Worm (Caenorhabditis elegans) whole organism, L4/young adult: ENCODE results near the gene F15B9.8.

Source experiments
- W03F9.2 ChIP-seq: fragments of 150-350 bp; optimal IDR thresholded peaks from 2 replicates; lab custom pipeline; 2014; ENCODE audit warnings: missing biosample characterization, missing genetic modification characterization
- dao-5 ChIP-seq: sonication (generic microtip); optimal IDR thresholded peaks from 2 replicates; lab custom pipeline; 2016; ENCODE audit warnings: missing genotype, missing genetic modification characterization, moderate library complexity, missing compliant biosample characterization
- him-1 ChIP-seq: sonication (generic microtip); optimal IDR thresholded peaks from 2 replicates; lab custom pipeline; 2016; ENCODE audit warnings: missing genotype, missing genetic modification reagents, missing genetic modification characterization, missing compliant biosample characterization

The F15B9.8 gene

ce11 chrV:13021540-13021939 is 33.2 kb downstream of the F15B9.8 start:
- TF ChIP-seq W03F9.2 (tag; lab: Kevin White, UChicago) (no peak), him-1 (no peak), dao-5 (tag; lab: Kevin White, UChicago) (no peak)

- no peak for TF ChIP-seq him-1
- no peak for TF ChIP-seq dao-5 (tag; lab: Kevin White, UChicago)
- TF ChIP-seq W03F9.2 (tag; lab: Kevin White, UChicago), result no peak
Measured at ce11 chrV:13022265-13022664, 33.9 kb downstream of the F15B9.8 start.

ce11 chrV:13024499-13024898 is 36.1 kb downstream of the F15B9.8 start:
- no peak for TF ChIP-seq W03F9.2 (tag; lab: Kevin White, UChicago)

- no peak for TF ChIP-seq dao-5 (tag; lab: Kevin White, UChicago)
- no peak for TF ChIP-seq him-1
- TF ChIP-seq W03F9.2 (tag; lab: Kevin White, UChicago), result no peak
Measured at ce11 chrV:13025283-13025682, 36.9 kb downstream of the F15B9.8 start.

- TF ChIP-seq him-1, result no peak
Measured at ce11 chrV:13026631-13027299, 38.4 kb downstream of the F15B9.8 start.

- TF ChIP-seq dao-5 (tag; lab: Kevin White, UChicago) (no peak), W03F9.2 (tag; lab: Kevin White, UChicago) (no peak), him-1 (no peak)
Measured at ce11 chrV:13028871-13029270, 40.5 kb downstream of the F15B9.8 start.

ce11 chrV:13033223-13033622 is 44.9 kb downstream of the F15B9.8 start, which contains the start of gene W07G4.1:
Gene W07G4.1, plus strand, starts transcription at chrV:13033523.
- TF ChIP-seq dao-5 (tag; lab: Kevin White, UChicago) (no peak), him-1 (no peak), W03F9.2 (tag; lab: Kevin White, UChicago) (no peak)

ce11 chrV:13034604-13035003 is 46.2 kb downstream of the F15B9.8 start, which contains the start of gene W07G4.7:
Gene W07G4.7, minus strand, starts transcription at chrV:13034704.
- TF ChIP-seq dao-5 (tag; lab: Kevin White, UChicago), result no peak
- no peak for TF ChIP-seq him-1
- no peak for TF ChIP-seq W03F9.2 (tag; lab: Kevin White, UChicago)

- TF ChIP-seq W03F9.2 (tag; lab: Kevin White, UChicago), result no peak
- TF ChIP-seq him-1, result no peak
- TF ChIP-seq dao-5 (tag; lab: Kevin White, UChicago), result no peak
Measured at ce11 chrV:13036466-13036865, 48.1 kb downstream of the F15B9.8 start, which contains the start of gene W07G4.2. Gene W07G4.2, minus strand, starts transcription at chrV:13036566.

ce11 chrV:13041666-13042065 is 53.3 kb downstream of the F15B9.8 start, which contains the start of gene scyl-1:
Gene scyl-1, minus strand, starts transcription at chrV:13041721.
- no peak for TF ChIP-seq W03F9.2 (tag; lab: Kevin White, UChicago)
- no peak for TF ChIP-seq him-1
- no peak for TF ChIP-seq dao-5 (tag; lab: Kevin White, UChicago)
